Fruit fly (Drosophila melanogaster): ENCODE results near the gene CG17154.

DNA sequence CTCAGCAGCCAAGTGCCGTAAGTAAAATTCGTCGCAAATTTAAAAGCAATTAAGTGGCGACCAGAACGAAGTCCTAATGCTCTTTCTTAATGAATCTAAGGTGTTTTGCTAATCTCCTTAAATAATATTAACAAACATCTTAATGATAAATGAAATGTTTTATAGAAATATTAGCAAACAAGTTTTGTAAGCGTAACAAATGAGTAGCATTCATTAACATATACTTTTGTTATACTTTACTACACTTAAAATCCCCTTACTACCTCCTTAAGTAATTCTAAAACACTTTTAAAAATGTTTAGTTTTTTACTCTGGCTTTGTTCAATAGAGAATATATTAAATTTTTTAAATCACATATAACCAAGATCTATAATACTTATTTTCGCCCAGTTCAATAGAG lies 7.5 kb downstream of the CG17154 start:
- peak; percentile 4 for TF ChIP-seq CG34406 (GFP tag; optimal IDR thresholded peaks at IDR 0.05)
- peak; percentile 16 for TF ChIP-seq pdm3 (GFP tag; optimal IDR thresholded peaks at IDR 0.05)
- TF ChIP-seq OdsH (GFP tag; optimal IDR thresholded peaks at IDR 0.05) = peak; percentile 2
- TF ChIP-seq spab (GFP tag; optimal IDR thresholded peaks at IDR 0.05) = no peak
- TF ChIP-seq CG4318 (GFP tag; optimal IDR thresholded peaks at IDR 0.05) = no peak
- peak; percentile 37 for TF ChIP-seq Met (GFP tag; optimal IDR thresholded peaks at IDR 0.05)
- TF ChIP-seq lz (GFP tag; optimal IDR thresholded peaks at IDR 0.05) = peak; percentile 31
- no peak for TF ChIP-seq dsx (GFP tag; optimal IDR thresholded peaks at IDR 0.05; ENCODE audit: poor library complexity, severe bottlenecking)
- no peak for TF ChIP-seq CG11902 (GFP tag; optimal IDR thresholded peaks at IDR 0.05)
- no peak for TF ChIP-seq Eip93F (GFP tag; optimal IDR thresholded peaks at IDR 0.05)
- TF ChIP-seq CG6854 (GFP tag; optimal IDR thresholded peaks at IDR 0.05) = no peak

Data from whole organism, prepupa.